ENCODE assay signal across 1 fruit fly cellular context in the genomic region with DNA sequence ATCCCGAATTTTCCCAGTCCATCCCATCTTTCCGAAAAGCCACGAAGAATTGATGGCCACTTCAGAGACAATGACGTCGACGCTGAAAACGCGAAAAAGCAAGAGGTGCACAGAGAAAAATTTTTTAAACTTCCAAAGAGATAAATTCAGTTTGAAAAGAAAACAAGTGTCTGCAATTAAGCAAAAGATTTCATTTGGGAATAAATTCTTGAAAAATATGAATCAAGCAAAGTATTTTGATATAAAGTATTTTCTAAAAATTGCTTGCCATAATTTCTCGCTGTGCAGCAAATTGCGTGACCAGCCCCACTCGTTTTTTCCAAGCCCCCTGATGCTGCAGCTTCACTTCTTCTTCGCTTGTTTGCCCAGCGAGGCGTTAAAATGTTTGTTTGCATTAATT.
TF ChIP-seq lines count a peak whose summit lies in the region.

No protein-coding gene starts in this region.

TF ChIP-seq in whole organism, embryonic, 481 proteins besides CTCF, POLR2A, EP300 and RAD21 (continued from another document and continues in another):
- TF ChIP-seq CG2116 (GFP tag; optimal IDR thresholded peaks at IDR 0.05; lab: Kevin White, UChicago) = no peak
- no peak for TF ChIP-seq CG7271 (tag; optimal IDR thresholded peaks at IDR 0.05; lab: Kevin White, UChicago)
- TF ChIP-seq Hmr (GFP tag; optimal IDR thresholded peaks at IDR 0.05; lab: Kevin White, UChicago) = peak; percentile 47
- peak; percentile 62 for TF ChIP-seq slbo (GFP tag; IDR thresholded peaks at IDR 0.05; lab: Robert Waterston, UW)
- no peak for TF ChIP-seq CG11085 (GFP tag; IDR thresholded peaks at IDR 0.05; lab: Robert Waterston, UW)
- no peak for TF ChIP-seq CG3995 (GFP tag; optimal IDR thresholded peaks at IDR 0.05; lab: Kevin White, UChicago)
- no peak for TF ChIP-seq dati (GFP tag; IDR thresholded peaks at IDR 0.05; lab: Robert Waterston, UW)
- TF ChIP-seq CG12155 (GFP tag; optimal IDR thresholded peaks at IDR 0.05; lab: Kevin White, UChicago) = no peak
- TF ChIP-seq CG14014 (GFP tag; IDR thresholded peaks at IDR 0.05; lab: Robert Waterston, UW) = no peak
- no peak for TF ChIP-seq B-H2 (GFP tag; optimal IDR thresholded peaks at IDR 0.05; lab: Kevin White, UChicago)
- TF ChIP-seq oc (tag; optimal IDR thresholded peaks at IDR 0.05; lab: Kevin White, UChicago) = no peak
- no peak for TF ChIP-seq maf-S (GFP tag; optimal IDR thresholded peaks at IDR 0.05; lab: Kevin White, UChicago)
- no peak for TF ChIP-seq Asciz (GFP tag; optimal IDR thresholded peaks at IDR 0.05; lab: Kevin White, UChicago)
- TF ChIP-seq CG3726 (GFP tag; IDR thresholded peaks at IDR 0.05; lab: Robert Waterston, UW) = 0 out of 3 replicates have a peak, but pooled peaks have one; percentile 26
- peak; percentile 35 for TF ChIP-seq CG8388 (GFP tag; optimal IDR thresholded peaks at IDR 0.05; lab: Kevin White, UChicago)
- no peak for TF ChIP-seq ERR (GFP tag; optimal IDR thresholded peaks at IDR 0.05; lab: Kevin White, UChicago)
- TF ChIP-seq h (optimal IDR thresholded peaks at IDR 0.05; lab: Kevin White, UChicago) = no peak
- no peak for TF ChIP-seq CG13287 (GFP tag; IDR thresholded peaks at IDR 0.05; lab: Robert Waterston, UW; ENCODE audit: partially characterized antibody)
- no peak for TF ChIP-seq CG32767 (GFP tag; IDR thresholded peaks at IDR 0.05; lab: Robert Waterston, UW)
- no peak for TF ChIP-seq Mrtf (GFP tag; IDR thresholded peaks at IDR 0.05; lab: Robert Waterston, UW)
- no peak for TF ChIP-seq Abd-B (GFP tag; optimal IDR thresholded peaks at IDR 0.05; lab: Kevin White, UChicago)
- no peak for TF ChIP-seq HLHmδ (GFP tag; optimal IDR thresholded peaks at IDR 0.05; lab: Kevin White, UChicago)
- no peak for TF ChIP-seq CG6175 (GFP tag; IDR thresholded peaks at IDR 0.05; lab: Robert Waterston, UW)
- no peak for TF ChIP-seq CG6854 (GFP tag; optimal IDR thresholded peaks at IDR 0.05; lab: Kevin White, UChicago)
- TF ChIP-seq usp (GFP tag; optimal IDR thresholded peaks at IDR 0.05; lab: Kevin White, UChicago) = no peak
- TF ChIP-seq toy (GFP tag; IDR thresholded peaks at IDR 0.05; lab: Robert Waterston, UW) = no peak
- TF ChIP-seq CG9437 (GFP tag; optimal IDR thresholded peaks at IDR 0.05; lab: Kevin White, UChicago) = peak; percentile 18
- no peak for TF ChIP-seq Sox100B (GFP tag; optimal IDR thresholded peaks at IDR 0.05; lab: Kevin White, UChicago)
- no peak for TF ChIP-seq disco-r (GFP tag; optimal IDR thresholded peaks at IDR 0.05; lab: Kevin White, UChicago)
- no peak for TF ChIP-seq scrt (GFP tag; optimal IDR thresholded peaks at IDR 0.05; lab: Kevin White, UChicago)
- TF ChIP-seq schlank (tag; optimal IDR thresholded peaks at IDR 0.05; lab: Kevin White, UChicago) = no peak
- no peak for TF ChIP-seq esg (GFP tag; conservative IDR thresholded peaks at IDR 0.05; lab: Robert Waterston, UW)
- peak; percentile 20 for TF ChIP-seq dmrt11E (tag; optimal IDR thresholded peaks at IDR 0.05; lab: Kevin White, UChicago)
- TF ChIP-seq CG8089 (GFP tag; optimal IDR thresholded peaks at IDR 0.05; lab: Kevin White, UChicago) = no peak
- TF ChIP-seq Fer2 (tag; optimal IDR thresholded peaks at IDR 0.05; lab: Kevin White, UChicago) = no peak
- TF ChIP-seq CG42726 (GFP tag; IDR thresholded peaks at IDR 0.05; lab: Robert Waterston, UW; ENCODE audit: partially characterized antibody) = no peak
- TF ChIP-seq CG10147 (GFP tag; optimal IDR thresholded peaks at IDR 0.05; lab: Kevin White, UChicago) = no peak
- TF ChIP-seq ab (GFP tag; optimal IDR thresholded peaks at IDR 0.05; lab: Kevin White, UChicago) = no peak
- TF ChIP-seq CG2129 (GFP tag; IDR thresholded peaks at IDR 0.05; lab: Robert Waterston, UW; ENCODE audit: partially characterized antibody) = no peak
- no peak for TF ChIP-seq salm (tag; optimal IDR thresholded peaks at IDR 0.05; lab: Kevin White, UChicago)
- no peak for TF ChIP-seq CG43689 (GFP tag; IDR thresholded peaks at IDR 0.05; lab: Robert Waterston, UW)
- TF ChIP-seq eyg (GFP tag; optimal IDR thresholded peaks at IDR 0.05; lab: Kevin White, UChicago) = no peak
- TF ChIP-seq bowl (GFP tag; IDR thresholded peaks at IDR 0.05; lab: Robert Waterston, UW) = no peak
- TF ChIP-seq NC2α (GFP tag; optimal IDR thresholded peaks at IDR 0.05; lab: Kevin White, UChicago) = no peak
- no peak for TF ChIP-seq CG11696 (GFP tag; IDR thresholded peaks at IDR 0.05; lab: Robert Waterston, UW)
- TF ChIP-seq abd-A (tag; optimal IDR thresholded peaks at IDR 0.05; lab: Kevin White, UChicago) = no peak
- TF ChIP-seq sc (optimal IDR thresholded peaks at IDR 0.05; lab: Kevin White, UChicago) = no peak
- TF ChIP-seq sc (GFP tag; optimal IDR thresholded peaks at IDR 0.05; lab: Kevin White, UChicago) = no peak
- peak; percentile 18 for TF ChIP-seq nmo (GFP tag; optimal IDR thresholded peaks at IDR 0.05; lab: Kevin White, UChicago)
- no peak for TF ChIP-seq Nf-YA (GFP tag; IDR thresholded peaks at IDR 0.05; lab: Robert Waterston, UW)
- no peak for TF ChIP-seq chn (GFP tag; optimal IDR thresholded peaks at IDR 0.05; lab: Kevin White, UChicago)
- TF ChIP-seq Dad (GFP tag; optimal IDR thresholded peaks at IDR 0.05; lab: Kevin White, UChicago) = no peak
- TF ChIP-seq CG17186 (GFP tag; optimal IDR thresholded peaks at IDR 0.05; lab: Kevin White, UChicago) = no peak
- TF ChIP-seq gro (GFP tag; optimal IDR thresholded peaks at IDR 0.05; lab: Kevin White, UChicago) = no peak
- TF ChIP-seq Hr3 (GFP tag; optimal IDR thresholded peaks at IDR 0.05; lab: Kevin White, UChicago) = no peak
- no peak for TF ChIP-seq knrl (GFP tag; IDR thresholded peaks at IDR 0.05; lab: Robert Waterston, UW; ENCODE audit: partially characterized antibody)
- no peak for TF ChIP-seq gce (GFP tag; IDR thresholded peaks at IDR 0.05; lab: Robert Waterston, UW)
- TF ChIP-seq sim (GFP tag; IDR thresholded peaks at IDR 0.05; lab: Robert Waterston, UW) = 0 out of 2 replicates have a peak, but pooled peaks have one; percentile 9
- TF ChIP-seq CoRest (tag; optimal IDR thresholded peaks at IDR 0.05; lab: Kevin White, UChicago) = peak; percentile 25
- TF ChIP-seq ap (GFP tag; IDR thresholded peaks at IDR 0.05; lab: Robert Waterston, UW) = 0 out of 2 replicates have a peak, but pooled peaks have one; percentile 28
- no peak for TF ChIP-seq CG30020 (tag; optimal IDR thresholded peaks at IDR 0.05; lab: Kevin White, UChicago)
- no peak for TF ChIP-seq mld (GFP tag; IDR thresholded peaks at IDR 0.05; lab: Robert Waterston, UW; ENCODE audit: partially characterized antibody)
- TF ChIP-seq en (GFP tag; optimal IDR thresholded peaks at IDR 0.05; lab: Kevin White, UChicago) = no peak
- no peak for TF ChIP-seq GATAe (GFP tag; conservative IDR thresholded peaks at IDR 0.05; lab: Robert Waterston, UW)
- peak; percentile 49; the same call in 1 of the 2 replicates for TF ChIP-seq sisA (GFP tag; IDR thresholded peaks at IDR 0.05; lab: Robert Waterston, UW)
- TF ChIP-seq wdn (GFP tag; IDR thresholded peaks at IDR 0.05; lab: Robert Waterston, UW) = no peak
- TF ChIP-seq CG12769 (tag; optimal IDR thresholded peaks at IDR 0.05; lab: Kevin White, UChicago) = no peak
- TF ChIP-seq Side (GFP tag; optimal IDR thresholded peaks at IDR 0.05; lab: Kevin White, UChicago) = no peak
- 0 out of 2 replicates have a peak, but pooled peaks have one; percentile 16 for TF ChIP-seq CG4730 (GFP tag; IDR thresholded peaks at IDR 0.05; lab: Robert Waterston, UW)
- TF ChIP-seq wor (GFP tag; IDR thresholded peaks at IDR 0.05; lab: Robert Waterston, UW) = no peak
- no peak for TF ChIP-seq CG31388 (GFP tag; optimal IDR thresholded peaks at IDR 0.05; lab: Kevin White, UChicago)
- no peak for TF ChIP-seq CG10274 (GFP tag; optimal IDR thresholded peaks at IDR 0.05; lab: Kevin White, UChicago)
- no peak for TF ChIP-seq CG6765 (GFP tag; optimal IDR thresholded peaks at IDR 0.05; lab: Kevin White, UChicago)
- no peak for TF ChIP-seq chinmo (GFP tag; IDR thresholded peaks at IDR 0.05; lab: Robert Waterston, UW; ENCODE audit: partially characterized antibody)
- TF ChIP-seq CG11093 (GFP tag; IDR thresholded peaks at IDR 0.05; lab: Robert Waterston, UW) = no peak
- TF ChIP-seq pita (GFP tag; optimal IDR thresholded peaks at IDR 0.05; lab: Kevin White, UChicago) = no peak
- TF ChIP-seq CG1602 (GFP tag; optimal IDR thresholded peaks at IDR 0.05; lab: Kevin White, UChicago) = no peak
- TF ChIP-seq CG11695 (GFP tag; IDR thresholded peaks at IDR 0.05; lab: Robert Waterston, UW) = no peak
- no peak for TF ChIP-seq wek (GFP tag; optimal IDR thresholded peaks at IDR 0.05; lab: Kevin White, UChicago)
- no peak for TF ChIP-seq CG15601 (tag; optimal IDR thresholded peaks at IDR 0.05; lab: Kevin White, UChicago)
- peak; percentile 31 for TF ChIP-seq az2 (GFP tag; optimal IDR thresholded peaks at IDR 0.05; lab: Kevin White, UChicago)
- no peak for TF ChIP-seq Hand (GFP tag; optimal IDR thresholded peaks at IDR 0.05; lab: Kevin White, UChicago)
- no peak for TF ChIP-seq CG5180 (GFP tag; optimal IDR thresholded peaks at IDR 0.05; lab: Kevin White, UChicago)
- no peak for TF ChIP-seq CG4424 (GFP tag; optimal IDR thresholded peaks at IDR 0.05; lab: Kevin White, UChicago)
- TF ChIP-seq ato (GFP tag; IDR thresholded peaks at IDR 0.05; lab: Robert Waterston, UW; ENCODE audit: partially characterized antibody) = no peak
- peak; percentile 46; the same call in 1 of the 2 replicates for TF ChIP-seq CG32532 (GFP tag; IDR thresholded peaks at IDR 0.05; lab: Robert Waterston, UW)
- TF ChIP-seq CG9215 (GFP tag; IDR thresholded peaks at IDR 0.05; lab: Robert Waterston, UW) = 0 out of 2 replicates have a peak, but pooled peaks have one; percentile 7
- no peak for TF ChIP-seq kay (GFP tag; optimal IDR thresholded peaks at IDR 0.05; lab: Kevin White, UChicago)
- TF ChIP-seq CG17802 (tag; optimal IDR thresholded peaks at IDR 0.05; lab: Kevin White, UChicago) = no peak
- no peak for TF ChIP-seq trem (tag; optimal IDR thresholded peaks at IDR 0.05; lab: Kevin White, UChicago)
- TF ChIP-seq Ssrp (tag; optimal IDR thresholded peaks at IDR 0.05; lab: Kevin White, UChicago) = peak; percentile 22
- TF ChIP-seq CG30431 (GFP tag; optimal IDR thresholded peaks at IDR 0.05; lab: Kevin White, UChicago) = no peak
- TF ChIP-seq CG33213 (GFP tag; optimal IDR thresholded peaks at IDR 0.05; lab: Kevin White, UChicago) = no peak
- no peak for TF ChIP-seq seq (GFP tag; IDR thresholded peaks at IDR 0.05; lab: Robert Waterston, UW)
- no peak for TF ChIP-seq Lhr (GFP tag; optimal IDR thresholded peaks at IDR 0.05; lab: Kevin White, UChicago)
- peak; percentile 65 for TF ChIP-seq row (GFP tag; IDR thresholded peaks at IDR 0.05; lab: Robert Waterston, UW)
- 0 out of 2 replicates have a peak, but pooled peaks have one; percentile 3 for TF ChIP-seq al (GFP tag; IDR thresholded peaks at IDR 0.05; lab: Robert Waterston, UW)
- no peak for TF ChIP-seq CG8290 (GFP tag; optimal IDR thresholded peaks at IDR 0.05; lab: Kevin White, UChicago)
- no peak for TF ChIP-seq CG8290 (tag; optimal IDR thresholded peaks at IDR 0.05; lab: Kevin White, UChicago)
- no peak for TF ChIP-seq pb (GFP tag; optimal IDR thresholded peaks at IDR 0.05; lab: Kevin White, UChicago)
- peak; percentile 36 for TF ChIP-seq CG7839 (tag; optimal IDR thresholded peaks at IDR 0.05; lab: Kevin White, UChicago)
- TF ChIP-seq crp (GFP tag; optimal IDR thresholded peaks at IDR 0.05; lab: Kevin White, UChicago) = no peak
- TF ChIP-seq CG2202 (tag; optimal IDR thresholded peaks at IDR 0.05; lab: Kevin White, UChicago) = no peak
- no peak for TF ChIP-seq CG1647 (GFP tag; optimal IDR thresholded peaks at IDR 0.05; lab: Kevin White, UChicago)
- TF ChIP-seq CG7963 (GFP tag; IDR thresholded peaks at IDR 0.05; lab: Robert Waterston, UW; ENCODE audit: partially characterized antibody) = no peak
- TF ChIP-seq Awh (GFP tag; IDR thresholded peaks at IDR 0.05; lab: Robert Waterston, UW) = no peak
- TF ChIP-seq CG17361 (GFP tag; IDR thresholded peaks at IDR 0.05; lab: Robert Waterston, UW) = 0 out of 3 replicates have a peak, but pooled peaks have one; percentile 25
- no peak for TF ChIP-seq CG8478 (optimal IDR thresholded peaks at IDR 0.05; lab: Kevin White, UChicago)
- TF ChIP-seq H2.0 (GFP tag; IDR thresholded peaks at IDR 0.05; lab: Robert Waterston, UW) = no peak
- no peak for TF ChIP-seq Spps (tag; optimal IDR thresholded peaks at IDR 0.05; lab: Kevin White, UChicago)
- TF ChIP-seq dysf (GFP tag; IDR thresholded peaks at IDR 0.05; lab: Robert Waterston, UW) = peak; percentile 46; the same call in 1 of the 3 replicates
- TF ChIP-seq peb (GFP tag; IDR thresholded peaks at IDR 0.05; lab: Robert Waterston, UW) = no peak
- TF ChIP-seq CG4617 (GFP tag; optimal IDR thresholded peaks at IDR 0.05; lab: Kevin White, UChicago; ENCODE audit: borderline replicate concordance) = no peak
- no peak for TF ChIP-seq HLH54F (GFP tag; optimal IDR thresholded peaks at IDR 0.05; lab: Kevin White, UChicago)
- TF ChIP-seq jing (GFP tag; optimal IDR thresholded peaks at IDR 0.05; lab: Kevin White, UChicago) = no peak
- TF ChIP-seq CG15269 (tag; optimal IDR thresholded peaks at IDR 0.05; lab: Kevin White, UChicago) = peak; percentile 38
- no peak for TF ChIP-seq CG34376 (GFP tag; optimal IDR thresholded peaks at IDR 0.05; lab: Kevin White, UChicago)
- peak; percentile 55 for TF ChIP-seq CG12391 (tag; optimal IDR thresholded peaks at IDR 0.05; lab: Kevin White, UChicago)
- no peak for TF ChIP-seq Six4 (GFP tag; optimal IDR thresholded peaks at IDR 0.05; lab: Kevin White, UChicago)
- TF ChIP-seq mam (GFP tag; optimal IDR thresholded peaks at IDR 0.05; lab: Kevin White, UChicago) = peak; percentile 2
- no peak for TF ChIP-seq CG5245 (GFP tag; optimal IDR thresholded peaks at IDR 0.05; lab: Kevin White, UChicago)
- TF ChIP-seq BtbVII (GFP tag; optimal IDR thresholded peaks at IDR 0.05; lab: Kevin White, UChicago) = no peak
- TF ChIP-seq D19B (GFP tag; optimal IDR thresholded peaks at IDR 0.05; lab: Kevin White, UChicago) = no peak
- no peak for TF ChIP-seq CG2199 (GFP tag; IDR thresholded peaks at IDR 0.05; lab: Robert Waterston, UW)
- TF ChIP-seq Sry-β (GFP tag; optimal IDR thresholded peaks at IDR 0.05; lab: Kevin White, UChicago) = no peak
- no peak for TF ChIP-seq CG7357 (GFP tag; IDR thresholded peaks at IDR 0.05; lab: Robert Waterston, UW)
- TF ChIP-seq slp2 (GFP tag; optimal IDR thresholded peaks at IDR 0.05; lab: Kevin White, UChicago) = no peak
- no peak for TF ChIP-seq nerfin-2 (GFP tag; IDR thresholded peaks at IDR 0.05; lab: Robert Waterston, UW; ENCODE audit: partially characterized antibody)
- TF ChIP-seq stwl (tag; optimal IDR thresholded peaks at IDR 0.05; lab: Kevin White, UChicago) = no peak
- TF ChIP-seq Hr39 (optimal IDR thresholded peaks at IDR 0.05; lab: Kevin White, UChicago) = no peak
- TF ChIP-seq ssp (GFP tag; IDR thresholded peaks at IDR 0.05; lab: Robert Waterston, UW) = 0 out of 2 replicates have a peak, but pooled peaks have one; percentile 10
